Fruit fly (Drosophila melanogaster) Kc167 (cell line): ENCODE results near the gene CG13601.

Experiments used
- Myc ChIP-seq: fragments of >200 bp; optimal IDR thresholded peaks from 2 replicates; lab custom pipeline; 2017; ENCODE audit warnings: missing external identifiers
- Sin3A ChIP-seq: fragments of >200 bp; optimal IDR thresholded peaks from 2 replicates; lab custom pipeline; 2018; ENCODE audit warnings: missing external identifiers
- h ChIP-seq: fragments of >200 bp; optimal IDR thresholded peaks from 3 replicates; lab custom pipeline; 2018; ENCODE audit warnings: missing external identifiers
- insv ChIP-seq: fragments of >200 bp; optimal IDR thresholded peaks from 3 replicates; lab custom pipeline; 2018; ENCODE audit warnings: missing external identifiers
- psq ChIP-seq: fragments of >200 bp; optimal IDR thresholded peaks from 2 replicates; lab custom pipeline; 2017; ENCODE audit warnings: missing external identifiers
- ttk ChIP-seq: sonication (Bioruptor generic); optimal IDR thresholded peaks from 2 replicates; lab custom pipeline; 2017; ENCODE audit warnings: missing external identifiers

Gene CG13601

DNA sequence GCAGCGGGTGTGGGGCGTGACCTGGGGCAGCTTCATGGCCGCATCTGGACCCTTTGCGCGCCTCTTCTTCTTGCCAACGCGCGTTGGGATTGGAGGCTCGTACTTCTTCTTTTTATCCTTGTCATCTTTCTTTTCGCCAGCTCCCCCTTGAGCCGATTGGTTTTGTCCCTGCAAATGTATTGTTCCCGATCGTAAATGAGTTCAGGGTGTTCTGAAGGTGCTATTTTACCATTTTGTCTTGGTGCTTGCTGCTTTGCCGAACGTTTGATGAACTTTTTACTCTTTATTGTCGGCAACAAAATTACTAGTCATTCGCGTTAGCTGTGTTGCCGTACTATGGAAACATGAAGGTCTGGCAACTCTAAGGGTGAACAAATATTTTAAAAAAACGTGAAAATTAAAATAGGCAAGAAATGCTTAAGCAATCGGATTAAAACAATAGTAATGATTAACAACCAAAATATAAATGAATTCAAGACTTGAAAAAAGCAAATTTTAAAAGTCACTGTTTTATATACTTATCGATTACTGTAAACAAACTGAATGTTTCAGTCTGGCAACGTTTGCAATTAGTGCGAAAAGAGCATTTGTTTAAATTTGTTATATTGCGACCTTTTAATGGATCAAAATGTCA, 3.8 kb upstream of the CG13601 start, which contains the start of the genes Rpt2 and CG13599:
Gene Rpt2, minus strand, starts transcription at position 464 of the 634 bp plus-strand sequence.
Gene CG13599, plus strand, starts transcription at position 545 of the 634 bp plus-strand sequence.
- TF ChIP-seq Myc (lab: Kevin White, UChicago) (no peak), h (lab: Kevin White, UChicago) (no peak), Sin3A (no peak), psq (lab: Kevin White, UChicago) (no peak), insv (lab: Kevin White, UChicago) (no peak), ttk (lab: Kevin White, UChicago) (no peak)

- TF ChIP-seq ttk (lab: Kevin White, UChicago) (no peak), psq (lab: Kevin White, UChicago) (no peak), h (lab: Kevin White, UChicago) (no peak), insv (lab: Kevin White, UChicago) (no peak), Myc (lab: Kevin White, UChicago) (no peak)
Observed at dm6 chr3R:23928950-23929602, 1.6 kb upstream of the CG13601 start, which contains the start of the genes CG43998, CG43999 and CG31142. Gene CG43998 (minus strand): TSS chr3R:23929000. Gene CG43999 (minus strand): TSS chr3R:23929000. Gene CG31142 (plus strand): TSS chr3R:23929243.

DNA sequence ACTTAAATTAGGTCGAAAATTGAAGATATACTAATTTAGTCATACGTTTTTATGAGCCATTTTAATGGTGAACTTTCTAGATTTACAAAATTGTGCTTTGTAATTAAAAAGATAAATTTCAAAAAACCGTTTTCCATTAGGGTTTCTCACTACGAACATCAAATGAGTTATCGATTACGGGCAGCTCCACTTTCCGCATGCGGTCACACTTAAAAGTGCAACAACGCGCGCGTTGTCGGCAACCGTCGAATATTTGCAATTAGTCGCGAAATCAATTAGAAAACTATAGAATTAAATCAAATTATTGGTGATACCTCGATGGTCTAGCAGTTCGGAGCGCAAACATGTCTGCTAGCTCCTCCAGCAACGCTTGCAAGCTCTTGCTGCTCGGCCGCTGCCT, 3.2 kb downstream of the CG13601 start, which contains the start of gene Ndc1:
Gene Ndc1, plus strand, starts transcription at position 200 of the 400 bp plus-strand sequence.
- no peak for TF ChIP-seq Myc (lab: Kevin White, UChicago)
- no peak for TF ChIP-seq psq (lab: Kevin White, UChicago)
- no peak for TF ChIP-seq h (lab: Kevin White, UChicago)
- TF ChIP-seq Sin3A: no peak
- no peak for TF ChIP-seq insv (lab: Kevin White, UChicago)
- TF ChIP-seq ttk (lab: Kevin White, UChicago): no peak

DNA sequence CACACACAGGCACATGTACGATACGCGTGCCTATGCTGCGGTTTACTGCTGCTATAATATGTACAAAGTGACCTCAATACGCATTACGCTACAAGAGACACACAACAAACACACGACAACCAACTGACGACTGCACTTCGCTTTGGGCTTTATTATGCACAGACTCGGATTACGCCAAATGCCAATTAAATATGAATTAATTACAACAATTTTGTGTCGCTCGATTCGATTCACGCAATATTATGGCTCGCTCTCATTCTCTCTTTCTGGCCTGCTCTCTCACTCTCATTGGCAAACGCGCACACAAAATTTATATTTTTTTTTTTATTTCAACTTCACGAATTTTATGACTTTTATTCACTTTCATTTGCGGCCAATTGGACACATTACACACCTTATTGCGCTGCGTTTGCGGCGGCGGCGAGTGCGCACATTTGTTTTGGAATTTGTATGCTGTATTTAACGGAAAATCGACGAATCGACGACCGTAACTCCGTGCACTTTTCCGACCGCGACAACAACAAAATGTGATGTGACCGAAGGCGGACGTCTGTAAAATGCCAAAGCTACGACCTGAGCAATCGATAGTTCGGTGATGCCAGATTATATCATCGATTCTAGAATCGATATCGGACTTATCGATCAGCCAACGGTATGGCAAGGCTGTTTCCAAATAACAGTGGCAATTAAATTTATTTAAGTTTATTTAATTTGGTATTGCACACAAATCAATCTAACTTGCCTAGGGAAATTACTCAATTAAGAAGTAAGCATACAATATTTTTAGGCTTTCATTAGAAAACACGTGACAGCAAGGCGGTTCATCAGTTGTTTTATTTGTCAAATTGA, 4.7 kb downstream of the CG13601 start, which contains the start of the genes sba and CG31141:
Gene sba, minus strand, starts transcription at position 472 of the 849 bp plus-strand sequence.
Gene CG31141, plus strand, starts transcription at position 799 of the 849 bp plus-strand sequence.
- TF ChIP-seq insv (lab: Kevin White, UChicago): no peak
- no peak for TF ChIP-seq Myc (lab: Kevin White, UChicago)

- TF ChIP-seq insv (lab: Kevin White, UChicago) (no peak), Sin3A (no peak), ttk (lab: Kevin White, UChicago) (no peak), h (lab: Kevin White, UChicago) (no peak), psq (lab: Kevin White, UChicago) (no peak)
Observed at dm6 chr3R:23921701-23922501, 5.5 kb downstream of the CG13601 start.

DNA sequence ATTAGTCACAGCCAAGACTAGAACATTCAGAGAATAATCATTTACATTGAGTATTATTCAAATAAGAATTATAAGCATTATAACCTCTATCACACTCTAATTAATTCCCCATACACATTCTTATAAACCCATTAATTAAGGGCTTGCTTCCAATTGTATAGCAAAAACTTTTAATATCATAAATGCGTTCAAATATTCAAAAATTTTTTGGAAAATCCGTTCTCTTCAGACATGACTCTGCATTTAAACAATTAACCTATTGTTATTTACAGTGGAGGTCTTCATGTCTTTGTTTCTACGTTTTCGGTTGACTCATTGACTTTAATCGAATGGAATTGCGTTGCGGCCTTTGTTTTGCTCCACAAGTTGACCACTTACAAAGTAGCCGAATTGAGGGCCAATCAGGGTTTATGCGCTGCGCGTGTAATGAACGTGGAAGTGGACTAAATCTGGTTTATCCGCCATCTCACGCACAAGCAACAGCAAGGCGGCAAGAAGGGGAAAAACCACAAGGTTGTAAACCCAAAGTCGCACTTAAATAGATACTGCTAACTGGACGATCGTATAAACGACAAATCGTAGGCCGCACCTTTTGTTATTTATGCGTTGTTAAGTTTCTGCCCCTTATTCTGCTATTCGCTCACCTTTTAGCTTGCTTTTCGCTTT, 6.4 kb downstream of the CG13601 start:
- no peak for TF ChIP-seq Sin3A
- TF ChIP-seq psq (lab: Kevin White, UChicago): no peak
- TF ChIP-seq ttk (lab: Kevin White, UChicago): no peak
- TF ChIP-seq Myc (lab: Kevin White, UChicago): no peak
- no peak for TF ChIP-seq insv (lab: Kevin White, UChicago)
- TF ChIP-seq h (lab: Kevin White, UChicago): no peak

- TF ChIP-seq Myc (lab: Kevin White, UChicago) (no peak), ttk (lab: Kevin White, UChicago) (no peak), psq (lab: Kevin White, UChicago) (no peak), Sin3A (no peak), h (lab: Kevin White, UChicago) (no peak), insv (lab: Kevin White, UChicago) (no peak)
Observed at dm6 chr3R:23920387-23920786, 7.0 kb downstream of the CG13601 start.

- TF ChIP-seq insv (lab: Kevin White, UChicago) (no peak), ttk (lab: Kevin White, UChicago) (no peak)
Observed at dm6 chr3R:23919366-23919765, 8.1 kb downstream of the CG13601 start.

DNA sequence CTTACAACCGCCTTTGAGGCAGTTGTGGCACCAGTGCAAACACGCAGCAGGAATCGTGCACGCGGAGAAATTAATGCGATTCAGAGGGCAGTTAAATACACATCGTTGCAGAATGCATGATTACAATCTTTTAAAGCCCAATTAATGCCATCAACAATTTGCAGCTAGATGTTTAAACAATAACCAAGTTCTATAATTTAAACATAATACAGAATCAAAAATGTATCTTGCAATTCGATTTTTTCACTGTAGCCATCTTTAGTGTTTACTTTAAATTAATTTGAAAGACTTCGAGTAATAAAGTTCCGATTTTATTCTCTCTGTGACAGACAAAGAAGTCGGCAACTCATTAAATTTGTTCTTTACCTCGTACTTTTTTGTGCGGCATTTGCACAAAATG, 11.5 kb downstream of the CG13601 start:
- TF ChIP-seq Myc (lab: Kevin White, UChicago) (no peak), insv (lab: Kevin White, UChicago) (no peak)

dm6 chr3R:23915042-23915428, 12.4 kb downstream of the CG13601 start:
- TF ChIP-seq insv (lab: Kevin White, UChicago) (no peak), psq (lab: Kevin White, UChicago) (no peak), Myc (lab: Kevin White, UChicago) (no peak), ttk (lab: Kevin White, UChicago) (no peak), Sin3A (no peak), h (lab: Kevin White, UChicago) (no peak)
